Worm (Caenorhabditis elegans) whole organism, L4/young adult: Measurements from ENCODE around the gene bud-31.

Experiments
- W03F9.2 ChIP-seq: fragments of 150-350 bp; optimal IDR thresholded peaks from 2 replicates; lab custom pipeline; 2014; ENCODE audit warnings: missing biosample characterization, missing genetic modification characterization
- dao-5 ChIP-seq: sonication (generic microtip); optimal IDR thresholded peaks from 2 replicates; lab custom pipeline; 2016; ENCODE audit warnings: missing genotype, missing genetic modification characterization, moderate library complexity, missing compliant biosample characterization
- him-1 ChIP-seq: sonication (generic microtip); optimal IDR thresholded peaks from 2 replicates; lab custom pipeline; 2016; ENCODE audit warnings: missing genotype, missing genetic modification reagents, missing genetic modification characterization, missing compliant biosample characterization

DNA sequence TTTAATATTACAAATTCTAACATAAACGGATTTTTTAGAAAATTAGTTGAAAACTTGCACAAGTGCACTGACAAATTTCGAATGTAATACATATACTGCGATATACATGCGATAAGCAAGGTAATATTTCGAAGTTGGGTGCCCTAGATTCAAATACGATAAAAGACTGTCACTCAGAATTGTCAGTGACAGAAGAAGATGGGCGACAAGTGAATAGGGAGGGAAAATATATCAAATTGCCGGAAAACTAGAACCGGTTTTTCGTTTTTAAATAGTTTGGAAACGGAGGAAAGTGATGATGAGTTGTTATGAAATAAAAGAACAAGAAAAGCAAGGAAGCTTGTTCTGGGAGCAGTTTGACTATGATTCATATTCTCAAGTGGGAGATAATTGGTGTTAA, 37.7 kb upstream of the bud-31 start:
- TF ChIP-seq W03F9.2 (tag; lab: Kevin White, UChicago) (no peak), him-1 (tag; lab: Kevin White, UChicago) (no peak), dao-5 (tag; lab: Kevin White, UChicago) (no peak)
